Worm (Caenorhabditis elegans) whole organism, L4 larva: Measurements from ENCODE around the gene C45B11.5.

Experiments
- D1046.2 ChIP-seq: fragments of 200-800 bp; sonication (Bioruptor generic); IDR thresholded peaks from 2 replicates; pipeline ENCODE4 v1.3.6; 2022; ENCODE audit warnings: missing genetic modification characterization, missing compliant biosample characterization
- F44E2.7 ChIP-seq: fragments of 200-800 bp; sonication (Bioruptor generic); IDR thresholded peaks from 2 replicates; pipeline ENCODE4 v2.1.2; 2022; ENCODE audit warnings: missing genetic modification characterization, missing compliant biosample characterization
- R02D3.7 ChIP-seq: fragments of 150-350 bp; sonication (generic microtip); optimal IDR thresholded peaks from 3 replicates; lab custom pipeline; 2014; ENCODE audit warnings: missing biosample characterization, missing genetic modification characterization
- Y105C5A.15 ChIP-seq: fragments of 200-800 bp; sonication (Bioruptor generic); IDR thresholded peaks from 2 replicates; pipeline ENCODE4 v1.3.6; 2022; ENCODE audit warnings: missing genetic modification characterization, missing compliant biosample characterization
- Y48G9A.11 ChIP-seq: fragments of 200-800 bp; sonication (Bioruptor generic); IDR thresholded peaks from 2 replicates; pipeline ENCODE4 v1.3.6; 2022; ENCODE audit warnings: missing genetic modification reagents, missing genetic modification characterization, missing compliant biosample characterization
- ZK337.2 ChIP-seq: fragments of 200-800 bp; sonication (Bioruptor generic); IDR thresholded peaks from 2 replicates; pipeline ENCODE4 v1.3.6; 2022; ENCODE audit warnings: missing genetic modification reagents, missing genetic modification characterization, missing compliant biosample characterization
- aha-1 ChIP-seq: fragments of 150-350 bp; peaks from one replicate; lab custom pipeline; 2014; ENCODE audit warnings: missing biosample characterization, missing genetic modification characterization
- aly-2 ChIP-seq: sonication (generic microtip); optimal IDR thresholded peaks from 2 replicates; lab custom pipeline; 2018; ENCODE audit warnings: missing biosample characterization, missing genetic modification characterization
- ama-1 ChIP-seq: fragments of 150-350 bp; optimal IDR thresholded peaks from 2 replicates; lab custom pipeline; 2014; ENCODE audit warnings: inconsistent platforms, mixed read lengths
- arid-1 ChIP-seq: fragments of 200-800 bp; sonication (Bioruptor generic); conservative IDR thresholded peaks from 2 replicates; pipeline ENCODE4 v1.3.6; 2022; ENCODE audit warnings: missing genetic modification reagents, missing genetic modification characterization, missing compliant biosample characterization
- ceh-20 ChIP-seq: fragments of 200-800 bp; sonication (Bioruptor generic); IDR thresholded peaks from 2 replicates; pipeline ENCODE4 v1.3.6; 2022; ENCODE audit warnings: missing genetic modification reagents, missing genetic modification characterization, missing compliant biosample characterization
- ctbp-1 ChIP-seq: fragments of 200-800 bp; sonication (Bioruptor generic); IDR thresholded peaks from 2 replicates; pipeline ENCODE4 v1.3.6; 2022; ENCODE audit warnings: missing genetic modification reagents, missing genetic modification characterization, missing compliant biosample characterization
- daf-19 ChIP-seq: fragments of 200-800 bp; sonication (Bioruptor generic); conservative IDR thresholded peaks from 2 replicates; pipeline ENCODE4 v1.3.6; 2022; ENCODE audit warnings: missing genetic modification characterization, missing compliant biosample characterization
- dve-1 ChIP-seq: sonication (generic microtip); optimal IDR thresholded peaks from 2 replicates; lab custom pipeline; 2017; ENCODE audit warnings: antibody characterized with exemption, mild to moderate bottlenecking, missing genetic modification characterization, missing compliant biosample characterization; ENCODE audit not compliant: insufficient read depth
- fkh-10 ChIP-seq: fragments of 150-350 bp; optimal IDR thresholded peaks from 2 replicates; lab custom pipeline; 2014; ENCODE audit warnings: missing biosample characterization, missing genetic modification reagents, missing genetic modification characterization
- fos-1 ChIP-seq: fragments of 150-350 bp; optimal IDR thresholded peaks from 2 replicates; lab custom pipeline; 2014; ENCODE audit warnings: missing biosample characterization, missing genetic modification characterization
- hif-1 ChIP-seq, 2 experiments: sonication (generic microtip); optimal IDR thresholded peaks; 2 replicates each; lab custom pipeline; 2016 to 2017; ENCODE audit warnings: missing compliant biosample characterization in 2 of 2, missing genetic modification characterization in 2 of 2, missing genetic modification reagents in 2 of 2, missing genotype in 2 of 2, mild to moderate bottlenecking in 1 of 2
- hlh-11 ChIP-seq: fragments of 200-800 bp; sonication (Bioruptor generic); optimal IDR thresholded peaks from 2 replicates; lab custom pipeline; 2018; ENCODE audit warnings: mild to moderate bottlenecking, missing genetic modification characterization, missing compliant biosample characterization
- hlh-30 ChIP-seq: sonication (generic microtip); optimal IDR thresholded peaks from 2 replicates; lab custom pipeline; 2017; ENCODE audit warnings: antibody characterized with exemption, mild to moderate bottlenecking, missing genetic modification characterization, missing compliant biosample characterization; ENCODE audit not compliant: insufficient read depth
- jun-1 ChIP-seq: fragments of 150-350 bp; optimal IDR thresholded peaks from 2 replicates; lab custom pipeline; 2014; ENCODE audit warnings: missing biosample characterization, missing genetic modification reagents, missing genetic modification characterization
- lin-38 ChIP-seq: fragments of 200-800 bp; sonication (Bioruptor generic); IDR thresholded peaks from 2 replicates; pipeline ENCODE4 v1.3.6; 2022; ENCODE audit warnings: missing genetic modification reagents, missing genetic modification characterization, missing compliant biosample characterization
- lsy-2 ChIP-seq, 2 experiments: fragments of 150-350 bp in 1 of 2; sonication (generic microtip) in 1 of 2; optimal IDR thresholded peaks; 2 replicates each; lab custom pipeline; 2014 to 2017; ENCODE audit warnings: missing biosample characterization in 2 of 2, missing genetic modification characterization in 2 of 2
- madf-9 ChIP-seq: fragments of 200-800 bp; sonication (Bioruptor generic); conservative IDR thresholded peaks from 2 replicates; pipeline ENCODE4 v1.3.6; 2022; ENCODE audit warnings: missing genetic modification reagents, missing genetic modification characterization, missing compliant biosample characterization
- mdl-1 ChIP-seq, 2 experiments: fragments of 150-350 bp in 1 of 2; sonication (generic microtip) in 1 of 2; optimal IDR thresholded peaks; 2 replicates each; lab custom pipeline; 2014 to 2017; ENCODE audit warnings: missing biosample characterization in 2 of 2, missing genetic modification characterization in 2 of 2
- nhr-11 ChIP-seq: fragments of 150-350 bp; optimal IDR thresholded peaks from 2 replicates; lab custom pipeline; 2014; ENCODE audit warnings: missing biosample characterization, missing genetic modification characterization
- nhr-25 ChIP-seq: sonication (generic microtip); optimal IDR thresholded peaks from 2 replicates; lab custom pipeline; 2017; ENCODE audit warnings: missing genetic modification characterization, mild to moderate bottlenecking, missing compliant biosample characterization, antibody characterized with exemption, moderate library complexity, borderline replicate concordance; ENCODE audit not compliant: insufficient read depth
- nhr-28 ChIP-seq: fragments of 150-350 bp; optimal IDR thresholded peaks from 2 replicates; lab custom pipeline; 2014; ENCODE audit warnings: missing biosample characterization, missing genetic modification characterization
- nhr-41 ChIP-seq: fragments of 200-800 bp; sonication (Bioruptor generic); IDR thresholded peaks from 2 replicates; pipeline ENCODE4 v1.3.6; 2022; ENCODE audit warnings: missing genetic modification reagents, missing genetic modification characterization, missing compliant biosample characterization
- nhr-48 ChIP-seq: sonication (generic microtip); optimal IDR thresholded peaks from 2 replicates; lab custom pipeline; 2016; ENCODE audit warnings: mild to moderate bottlenecking, missing genetic modification characterization, missing compliant biosample characterization
- nhr-77 ChIP-seq: fragments of 150-350 bp; optimal IDR thresholded peaks from 2 replicates; lab custom pipeline; 2014; ENCODE audit warnings: missing biosample characterization, missing genetic modification characterization
- pqm-1 ChIP-seq: sonication (generic microtip); optimal IDR thresholded peaks from 2 replicates; lab custom pipeline; 2017; ENCODE audit warnings: missing biosample characterization, missing genetic modification characterization
- rbr-2 ChIP-seq: sonication (generic microtip); optimal IDR thresholded peaks from 2 replicates; lab custom pipeline; 2016; ENCODE audit warnings: missing genotype, missing genetic modification characterization, missing compliant biosample characterization
- saeg-2 ChIP-seq: fragments of 200-800 bp; sonication (Bioruptor generic); IDR thresholded peaks from 2 replicates; pipeline ENCODE4 v1.3.6; 2022; ENCODE audit warnings: missing genetic modification reagents, missing genetic modification characterization, missing compliant biosample characterization
- set-16 ChIP-seq: fragments of 200-800 bp; sonication (Bioruptor generic); IDR thresholded peaks from 2 replicates; pipeline ENCODE4 v1.3.6; 2022; ENCODE audit warnings: missing genetic modification reagents, missing genetic modification characterization, missing compliant biosample characterization
- snpc-4 ChIP-seq: fragments of 150-350 bp; optimal IDR thresholded peaks from 2 replicates; lab custom pipeline; 2014; ENCODE audit warnings: missing biosample characterization, missing genetic modification characterization
- spr-1 ChIP-seq: sonication (generic microtip); optimal IDR thresholded peaks from 2 replicates; lab custom pipeline; 2016; ENCODE audit warnings: mild to moderate bottlenecking, missing genetic modification characterization, missing compliant biosample characterization
- tra-1 ChIP-seq: fragments of 200-800 bp; sonication (Bioruptor generic); IDR thresholded peaks from 2 replicates; pipeline ENCODE4 v1.3.6; 2022; ENCODE audit warnings: missing genetic modification reagents, missing genetic modification characterization, missing compliant biosample characterization
- unc-130 ChIP-seq: sonication (generic microtip); optimal IDR thresholded peaks from 2 replicates; lab custom pipeline; 2016; ENCODE audit warnings: missing genetic modification reagents, missing genetic modification characterization, missing compliant biosample characterization
- unc-62 ChIP-seq, 3 experiments: fragments of 150-350 bp in 1 of 3; sonication (generic microtip); optimal IDR thresholded peaks in 2 of 3; peaks in 1 of 3; 1 replicate in 1 of 3; 2 replicates in 2 of 3; lab custom pipeline; 2014 to 2017; ENCODE audit warnings: missing biosample characterization in 3 of 3, missing genetic modification characterization in 3 of 3, missing genetic modification reagents in 3 of 3, missing genotype in 1 of 3
- zip-2 ChIP-seq: fragments of 150-350 bp; optimal IDR thresholded peaks from 2 replicates; lab custom pipeline; 2014; ENCODE audit warnings: missing biosample characterization, missing genetic modification characterization

C45B11.5 gene

ce11 chrV:11029309-11029708 lies 12.3 kb upstream of the C45B11.5 start (continued):
- TF ChIP-seq ZK337.2 = 0 out of 2 replicates have a peak, but pooled peaks have one; percentile 53
- peak; percentile 2 for TF ChIP-seq hlh-11 (tag; lab: Kevin White, UChicago)
- peak; percentile 33 for TF ChIP-seq nhr-28 (tag; lab: Kevin White, UChicago)
- no peak for TF ChIP-seq snpc-4 (tag; lab: Kevin White, UChicago)
- no peak for TF ChIP-seq Y105C5A.15
- no peak for TF ChIP-seq nhr-77
- no peak for TF ChIP-seq fos-1 (tag; lab: Kevin White, UChicago)
- no peak for TF ChIP-seq jun-1 (tag; lab: Kevin White, UChicago)
- peak in 1 of 2 experiments; percentile 70 for TF ChIP-seq lsy-2 (tag; optimal IDR thresholded peaks at IDR 0.05; lab: Kevin White, UChicago)
- TF ChIP-seq dve-1 (tag; lab: Kevin White, UChicago) = peak; percentile 42
- no peak for TF ChIP-seq pqm-1
- no peak for TF ChIP-seq Y48G9A.11 (GFP tag; lab: Robert Waterston, UW)
- no peak for TF ChIP-seq set-16 (GFP tag; lab: Robert Waterston, UW)
- no peak for TF ChIP-seq F44E2.7 (GFP tag; lab: Robert Waterston, UW)
- TF ChIP-seq rbr-2 = peak; percentile 39
- TF ChIP-seq aly-2 (tag; lab: Kevin White, UChicago) = no peak
- TF ChIP-seq ctbp-1 (GFP tag; lab: Robert Waterston, UW) = no peak
- TF ChIP-seq unc-130 (GFP tag; lab: Kevin White, UChicago) = peak; percentile 88
- no peak for TF ChIP-seq nhr-25 (tag; lab: Kevin White, UChicago)
- no peak for TF ChIP-seq R02D3.7 (tag; lab: Kevin White, UChicago)
- peak; percentile 41 for TF ChIP-seq spr-1 (tag; lab: Kevin White, UChicago)
- TF ChIP-seq hif-1 (tag; optimal IDR thresholded peaks at IDR 0.05; lab: Kevin White, UChicago) = peak in 1 of 2 experiments; percentile 82
- TF ChIP-seq nhr-41 (GFP tag; lab: Robert Waterston, UW) = no peak
- no peak for TF ChIP-seq nhr-48 (tag; lab: Kevin White, UChicago)
- TF ChIP-seq lin-38 (GFP tag; lab: Robert Waterston, UW) = peak; percentile 69
- no peak for TF ChIP-seq arid-1 (GFP tag; lab: Robert Waterston, UW)

ce11 chrV:11030675-11031074 lies 10.9 kb upstream of the C45B11.5 start:
- TF ChIP-seq unc-62 (GFP tag; optimal IDR thresholded peaks at IDR 0.05 in 1 of 2; lab: Kevin White, UChicago) = peak in 1 of 2 experiments; percentile 93
- TF ChIP-seq unc-62 (tag; optimal IDR thresholded peaks at IDR 0.05; lab: Kevin White, UChicago) = no peak
- TF ChIP-seq zip-2 = no peak

ce11 chrV:11033241-11033640 lies 8.4 kb upstream of the C45B11.5 start:
- TF ChIP-seq aha-1 (tag; lab: Kevin White, UChicago) = peak; percentile 72
- TF ChIP-seq fkh-10 (GFP tag; lab: Kevin White, UChicago) = peak; percentile 11
- no peak for TF ChIP-seq ceh-20 (GFP tag; lab: Robert Waterston, UW)
- no peak for TF ChIP-seq madf-9 (GFP tag; lab: Robert Waterston, UW)
- no peak for TF ChIP-seq hlh-30 (tag; lab: Kevin White, UChicago)
- TF ChIP-seq ama-1 (lab: Kevin White, UChicago) = no peak

ce11 chrV:11034748-11035147 lies 6.9 kb upstream of the C45B11.5 start, which contains the start of gene pptr-2:
Gene pptr-2 (minus strand): TSS chrV:11034931.
- TF ChIP-seq D1046.2 (no peak), nhr-11 (tag; lab: Kevin White, UChicago) (peak; percentile 58), mdl-1 (tag; optimal IDR thresholded peaks at IDR 0.05; lab: Kevin White, UChicago) (no peak), daf-19 (GFP tag; lab: Robert Waterston, UW) (no peak), tra-1 (GFP tag; lab: Robert Waterston, UW) (no peak), unc-62 (GFP tag; optimal IDR thresholded peaks at IDR 0.05 in 1 of 2; lab: Kevin White, UChicago) (peak in 1 of 2 experiments; percentile 74), unc-62 (tag; optimal IDR thresholded peaks at IDR 0.05; lab: Kevin White, UChicago) (no peak), ZK337.2 (no peak), saeg-2 (GFP tag; lab: Robert Waterston, UW) (no peak), ceh-20 (GFP tag; lab: Robert Waterston, UW) (0 out of 2 replicates have a peak, but pooled peaks have one; percentile 39), set-16 (GFP tag; lab: Robert Waterston, UW) (no peak)
